Fruit fly (Drosophila melanogaster): ENCODE measurements around the gene CG10949.
A peak's percentile ranks its signal among the peaks of the same experiment; 100 is the strongest.

CG10949 gene

DNA sequence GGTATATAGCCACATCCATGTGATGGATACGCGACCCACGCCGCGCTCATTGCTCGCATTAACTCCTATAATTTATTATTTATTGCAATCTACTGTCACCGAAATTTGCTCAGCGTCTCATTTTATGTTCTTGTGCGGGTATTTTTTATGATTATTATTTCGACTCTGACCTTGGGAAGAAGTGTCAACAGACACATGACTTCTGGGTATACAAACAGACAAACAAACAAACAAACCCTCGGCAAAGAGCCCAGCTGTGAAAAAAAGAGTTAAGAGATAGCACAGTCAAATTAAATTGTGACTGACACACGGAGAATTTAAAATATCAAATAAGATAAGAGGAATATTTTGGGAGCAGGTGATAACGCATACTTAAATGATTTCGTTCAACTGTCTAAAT, 26.7 kb downstream of the CG10949 start (continued):
- TF ChIP-seq CG11085 (GFP tag; IDR thresholded peaks at IDR 0.05) (no peak), CG10147 (GFP tag; optimal IDR thresholded peaks at IDR 0.05) (no peak), CG10321 (GFP tag; IDR thresholded peaks at IDR 0.05) (no peak), CG15601 (tag; optimal IDR thresholded peaks at IDR 0.05) (no peak), Hmx (GFP tag; optimal IDR thresholded peaks at IDR 0.05) (no peak), CG10366 (GFP tag; IDR thresholded peaks at IDR 0.05) (no peak), CG12071 (GFP tag; optimal IDR thresholded peaks at IDR 0.05) (peak; percentile 43), row (GFP tag; IDR thresholded peaks at IDR 0.05) (no peak), pros (GFP tag; optimal IDR thresholded peaks at IDR 0.05) (no peak), HLH3B (GFP tag; IDR thresholded peaks at IDR 0.05) (no peak), Dad (GFP tag; optimal IDR thresholded peaks at IDR 0.05) (no peak), CG3847 (GFP tag; IDR thresholded peaks at IDR 0.05) (no peak), CG3163 (GFP tag; optimal IDR thresholded peaks at IDR 0.05) (no peak), CG18476 (GFP tag; optimal IDR thresholded peaks at IDR 0.05) (no peak), dan (GFP tag; IDR thresholded peaks at IDR 0.05) (no peak), CG4404 (GFP tag; IDR thresholded peaks at IDR 0.05) (no peak), CG9932 (GFP tag; IDR thresholded peaks at IDR 0.05) (no peak), lmd (GFP tag; IDR thresholded peaks at IDR 0.05) (no peak), Dfd (GFP tag; optimal IDR thresholded peaks at IDR 0.05) (no peak), unpg (GFP tag; optimal IDR thresholded peaks at IDR 0.05) (peak; percentile 32), HLHmδ (GFP tag; optimal IDR thresholded peaks at IDR 0.05) (no peak), Nf-YA (GFP tag; IDR thresholded peaks at IDR 0.05) (no peak), CG34422 (GFP tag; IDR thresholded peaks at IDR 0.05) (no peak), CG1647 (GFP tag; optimal IDR thresholded peaks at IDR 0.05) (no peak), corto (GFP tag; optimal IDR thresholded peaks at IDR 0.05) (no peak), knrl (GFP tag; IDR thresholded peaks at IDR 0.05; ENCODE audit: partially characterized antibody) (no peak), CG8765 (GFP tag; IDR thresholded peaks at IDR 0.05) (no peak), mirr (GFP tag; optimal IDR thresholded peaks at IDR 0.05) (peak; percentile 76), CG7271 (tag; optimal IDR thresholded peaks at IDR 0.05) (no peak), scrt (GFP tag; optimal IDR thresholded peaks at IDR 0.05) (peak; percentile 21), salm (tag; optimal IDR thresholded peaks at IDR 0.05) (peak; percentile 9), amos (GFP tag; IDR thresholded peaks at IDR 0.05; ENCODE audit: partially characterized antibody) (no peak), CG5953 (GFP tag; IDR thresholded peaks at IDR 0.05) (no peak), Rfx (GFP tag; IDR thresholded peaks at IDR 0.05) (no peak), CG30020 (tag; optimal IDR thresholded peaks at IDR 0.05) (no peak), yki (optimal IDR thresholded peaks at IDR 0.05) (no peak), Hmr (GFP tag; optimal IDR thresholded peaks at IDR 0.05) (peak; percentile 36), ATbp (GFP tag; optimal IDR thresholded peaks at IDR 0.05) (peak; percentile 46), vfl (GFP tag; optimal IDR thresholded peaks at IDR 0.05) (no peak), PHDP (tag; optimal IDR thresholded peaks at IDR 0.05) (peak; percentile 64), jumu (GFP tag; optimal IDR thresholded peaks at IDR 0.05) (no peak)

- TF ChIP-seq CG1529 (GFP tag; optimal IDR thresholded peaks at IDR 0.05) (no peak), Doc2 (GFP tag; IDR thresholded peaks at IDR 0.05) (no peak), CG18011 (GFP tag; optimal IDR thresholded peaks at IDR 0.05) (no peak), pfk (GFP tag; optimal IDR thresholded peaks at IDR 0.05) (no peak), Bdp1 (GFP tag; optimal IDR thresholded peaks at IDR 0.05) (no peak), Ets65A (GFP tag) (no peak), CG3847 (GFP tag; IDR thresholded peaks at IDR 0.05) (no peak), CG15514 (GFP tag; optimal IDR thresholded peaks at IDR 0.05) (no peak), chm (GFP tag; IDR thresholded peaks at IDR 0.05) (peak; percentile 47; the same call in 1 of the 2 replicates), CG9609 (GFP tag; optimal IDR thresholded peaks at IDR 0.05) (no peak), Usf (GFP tag; optimal IDR thresholded peaks at IDR 0.05) (no peak), CG4730 (GFP tag; IDR thresholded peaks at IDR 0.05) (no peak), Sox100B (GFP tag; optimal IDR thresholded peaks at IDR 0.05) (no peak), cas (GFP tag; IDR thresholded peaks at IDR 0.05) (no peak)
Observed at dm6 chr2L:20382141-20382815, 34.4 kb downstream of the CG10949 start, which contains the start of gene CG16798. Gene CG16798 (minus strand): TSS chr2L:20382356.
